Fruit fly (Drosophila melanogaster): ENCODE data around the gene Hexim.
A peak's percentile ranks its signal among the peaks of the same experiment; 100 is the strongest.

The Hexim gene

dm6 chr3R:14691019-14691777 is 32.0 kb downstream of the Hexim start:
- peak; percentile 47 for TF ChIP-seq Snoo (tag; optimal IDR thresholded peaks at IDR 0.05)
- TF ChIP-seq CG9948 (tag; optimal IDR thresholded peaks at IDR 0.05): peak; percentile 67
- no peak for TF ChIP-seq CG13204 (GFP tag; optimal IDR thresholded peaks at IDR 0.05)
- no peak for TF ChIP-seq CG10348 (GFP tag; IDR thresholded peaks at IDR 0.05)
- peak; percentile 56 for TF ChIP-seq CG8159 (tag; optimal IDR thresholded peaks at IDR 0.05)
- TF ChIP-seq CG34367 (tag; optimal IDR thresholded peaks at IDR 0.05): peak; percentile 50
- peak; percentile 72 for TF ChIP-seq CG15710 (tag; optimal IDR thresholded peaks at IDR 0.05)
- peak; percentile 39 for TF ChIP-seq CG17806 (tag; optimal IDR thresholded peaks at IDR 0.05)
- TF ChIP-seq Ets98B (GFP tag; IDR thresholded peaks at IDR 0.05): no peak
- peak; percentile 79 for TF ChIP-seq EcR (GFP tag; optimal IDR thresholded peaks at IDR 0.05)
- TF ChIP-seq CG12605 (GFP tag; IDR thresholded peaks at IDR 0.05): no peak
- peak; percentile 76 for TF ChIP-seq CG14655 (GFP tag; optimal IDR thresholded peaks at IDR 0.05)
- TF ChIP-seq CG8301 (tag; optimal IDR thresholded peaks at IDR 0.05): peak; percentile 41
- no peak for TF ChIP-seq CG32121 (GFP tag; IDR thresholded peaks at IDR 0.05)
- TF ChIP-seq CG4496 (GFP tag; IDR thresholded peaks at IDR 0.05): no peak
- no peak for TF ChIP-seq rn (GFP tag; IDR thresholded peaks at IDR 0.05)
- TF ChIP-seq Pif1A (GFP tag; optimal IDR thresholded peaks at IDR 0.05): peak; percentile 32
- no peak for TF ChIP-seq gl (tag; optimal IDR thresholded peaks at IDR 0.05)
- no peak for TF ChIP-seq D1 (tag; optimal IDR thresholded peaks at IDR 0.05)
- no peak for TF ChIP-seq fd96Ca (GFP tag; IDR thresholded peaks at IDR 0.05)
- TF ChIP-seq Pif1B (GFP tag; optimal IDR thresholded peaks at IDR 0.05): peak; percentile 34

DNA sequence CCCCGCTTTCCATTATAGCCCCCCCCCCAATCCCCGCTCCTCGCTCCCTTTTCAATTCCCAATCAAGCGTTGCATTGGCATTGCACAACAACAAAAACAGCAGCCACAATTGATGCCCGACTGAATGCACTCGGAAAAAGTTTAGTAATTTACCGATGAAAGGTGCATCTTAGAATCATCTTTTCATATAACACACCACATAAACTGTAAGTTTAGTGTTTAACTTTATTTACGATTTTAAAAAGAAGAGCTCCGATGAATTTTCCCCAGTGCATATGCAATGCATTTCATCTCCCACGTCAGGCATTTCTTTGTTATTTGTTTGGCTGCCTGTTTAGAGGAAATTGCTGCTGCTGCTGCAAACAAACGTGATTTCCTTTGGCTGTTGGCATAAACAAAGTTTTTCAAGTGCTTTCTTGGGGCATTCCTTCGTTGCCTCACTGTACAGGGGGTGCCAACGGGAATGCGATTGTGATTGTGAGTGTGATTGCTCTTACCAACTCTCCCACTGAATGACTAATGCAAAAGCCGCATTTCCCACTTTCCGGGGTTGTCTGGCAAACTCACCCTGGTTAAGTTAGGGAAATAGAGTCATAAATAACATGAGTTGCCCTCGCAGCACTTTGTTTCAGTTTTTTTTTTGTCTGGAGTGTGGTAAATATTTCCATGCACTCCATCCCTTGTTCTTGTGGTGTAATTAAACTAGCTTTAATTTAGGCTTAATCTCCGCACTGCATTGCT is 33.2 kb downstream of the Hexim start:
- TF ChIP-seq CG32121 (GFP tag; IDR thresholded peaks at IDR 0.05) (peak; percentile 89), D1 (tag; optimal IDR thresholded peaks at IDR 0.05) (peak; percentile 57), CG10348 (GFP tag; IDR thresholded peaks at IDR 0.05) (no peak), CG12605 (GFP tag; IDR thresholded peaks at IDR 0.05) (peak; percentile 66; the same call in 1 of the 2 replicates), CG8301 (tag; optimal IDR thresholded peaks at IDR 0.05) (peak; percentile 81), CG8159 (tag; optimal IDR thresholded peaks at IDR 0.05) (peak; percentile 82), Pif1A (GFP tag; optimal IDR thresholded peaks at IDR 0.05) (peak; percentile 88), Pif1B (GFP tag; optimal IDR thresholded peaks at IDR 0.05) (peak; percentile 75), EcR (GFP tag; optimal IDR thresholded peaks at IDR 0.05) (no peak), CG34367 (tag; optimal IDR thresholded peaks at IDR 0.05) (peak; percentile 77), gl (tag; optimal IDR thresholded peaks at IDR 0.05) (peak; percentile 45), rn (GFP tag; IDR thresholded peaks at IDR 0.05) (peak; percentile 71), CG9948 (tag; optimal IDR thresholded peaks at IDR 0.05) (peak; percentile 80), Snoo (tag; optimal IDR thresholded peaks at IDR 0.05) (peak; percentile 77), Ets98B (GFP tag; IDR thresholded peaks at IDR 0.05) (peak; percentile 90), CG4496 (GFP tag; IDR thresholded peaks at IDR 0.05) (peak; percentile 92), fd96Ca (GFP tag; IDR thresholded peaks at IDR 0.05) (peak; percentile 90), CG15710 (tag; optimal IDR thresholded peaks at IDR 0.05) (peak; percentile 80), CG13204 (GFP tag; optimal IDR thresholded peaks at IDR 0.05) (peak; percentile 35), CG17806 (tag; optimal IDR thresholded peaks at IDR 0.05) (peak; percentile 80), CG14655 (GFP tag; optimal IDR thresholded peaks at IDR 0.05) (peak; percentile 86)

- TF ChIP-seq CG13204 (GFP tag; optimal IDR thresholded peaks at IDR 0.05): no peak
- TF ChIP-seq EcR (GFP tag; optimal IDR thresholded peaks at IDR 0.05): no peak
- no peak for TF ChIP-seq fd96Ca (GFP tag; IDR thresholded peaks at IDR 0.05)
- no peak for TF ChIP-seq Pif1A (GFP tag; optimal IDR thresholded peaks at IDR 0.05)
- TF ChIP-seq Pif1B (GFP tag; optimal IDR thresholded peaks at IDR 0.05): no peak
- no peak for TF ChIP-seq gl (tag; optimal IDR thresholded peaks at IDR 0.05)
These were observed 33.7 kb downstream of the Hexim start for dm6 chr3R:14692971-14693253.

dm6 chr3R:14694583-14694982 is 35.3 kb downstream of the Hexim start:
- TF ChIP-seq CG15710 (tag; optimal IDR thresholded peaks at IDR 0.05): no peak
- TF ChIP-seq Snoo (tag; optimal IDR thresholded peaks at IDR 0.05): no peak
- TF ChIP-seq Pif1B (GFP tag; optimal IDR thresholded peaks at IDR 0.05): no peak
- no peak for TF ChIP-seq CG9948 (tag; optimal IDR thresholded peaks at IDR 0.05)

DNA sequence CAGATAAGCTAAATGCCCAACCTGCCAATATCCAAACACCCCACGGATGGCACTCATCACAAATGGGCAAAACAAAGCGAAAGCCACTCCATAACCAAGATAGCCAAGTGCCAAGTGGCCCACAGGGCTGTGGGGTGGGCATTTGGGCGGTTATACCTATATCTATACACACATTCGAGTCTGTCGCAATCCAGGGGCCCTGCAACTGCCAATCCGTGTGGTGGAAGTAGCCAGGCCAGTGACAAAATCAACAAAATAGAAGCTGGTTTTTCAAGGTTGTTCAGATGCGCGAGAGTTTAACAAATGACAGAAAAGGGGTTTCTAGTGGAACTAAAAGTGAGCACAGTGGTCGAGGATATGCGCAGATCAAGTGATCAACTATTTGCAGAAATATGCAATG is 35.8 kb downstream of the Hexim start:
- TF ChIP-seq rn (GFP tag; IDR thresholded peaks at IDR 0.05) (no peak), fd96Ca (GFP tag; IDR thresholded peaks at IDR 0.05) (no peak), Pif1B (GFP tag; optimal IDR thresholded peaks at IDR 0.05) (no peak)

- no peak for TF ChIP-seq Pif1A (GFP tag; optimal IDR thresholded peaks at IDR 0.05)
- no peak for TF ChIP-seq CG34367 (tag; optimal IDR thresholded peaks at IDR 0.05)
- no peak for TF ChIP-seq gl (tag; optimal IDR thresholded peaks at IDR 0.05)
- TF ChIP-seq CG14655 (GFP tag; optimal IDR thresholded peaks at IDR 0.05): peak; percentile 27
These were observed 36.4 kb downstream of the Hexim start for dm6 chr3R:14695665-14696064.
